Worm (Caenorhabditis elegans): Measurements from ENCODE around the gene nhr-205.

Gene nhr-205

ce11 chrV:10044735-10045134 lies 36.8 kb downstream of the nhr-205 start:
- TF ChIP-seq ztf-23 (GFP tag; IDR thresholded peaks at IDR 0.05) = no peak
- no peak for TF ChIP-seq med-1 (GFP tag; optimal IDR thresholded peaks at IDR 0.05; ENCODE audit: insufficient read depth)
- TF ChIP-seq klf-2 (GFP tag; conservative IDR thresholded peaks at IDR 0.05) = no peak
- no peak for TF ChIP-seq flt-1 (GFP tag; IDR thresholded peaks at IDR 0.05)
- no peak for TF ChIP-seq T22C8.4 (GFP tag; IDR thresholded peaks at IDR 0.05)
- no peak for TF ChIP-seq cog-1 (tag; optimal IDR thresholded peaks at IDR 0.05)
- TF ChIP-seq ref-1 (GFP tag; conservative IDR thresholded peaks at IDR 0.05) = no peak
- TF ChIP-seq ztf-29 (GFP tag; IDR thresholded peaks at IDR 0.05) = no peak
- no peak for TF ChIP-seq tab-1 (GFP tag; IDR thresholded peaks at IDR 0.05)

DNA sequence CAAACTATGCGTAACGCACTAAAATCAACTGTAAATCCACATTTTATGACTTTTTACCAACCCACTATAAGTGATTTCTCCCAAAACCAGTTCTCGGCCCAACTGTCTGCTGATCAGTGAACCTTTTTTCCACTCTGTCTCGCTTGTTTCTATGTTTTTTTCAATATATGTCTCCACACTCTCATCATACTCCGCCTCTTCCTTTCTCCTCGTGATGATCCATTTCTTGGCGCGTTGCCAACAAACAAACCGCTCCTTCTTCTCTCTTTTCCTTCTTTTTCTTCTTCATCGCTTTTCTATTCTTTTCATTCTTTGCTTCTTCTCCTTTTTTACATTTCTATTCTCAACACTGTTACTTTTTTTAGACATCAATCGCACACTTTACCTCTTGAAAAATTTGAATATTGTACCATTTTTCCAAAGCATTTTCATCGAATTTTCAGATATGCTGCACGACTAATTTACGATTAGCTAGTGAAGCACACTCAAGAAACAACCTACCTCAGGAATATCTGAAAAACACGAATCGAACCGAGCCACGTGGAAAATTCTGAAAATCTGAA lies 38.3 kb downstream of the nhr-205 start, which contains the start of gene T06E8.8:
T06E8.8 (plus strand) TSS at position 513 of the 563 bp plus-strand sequence.
- no peak for TF ChIP-seq klf-2 (GFP tag; conservative IDR thresholded peaks at IDR 0.05)
- no peak for TF ChIP-seq flt-1 (GFP tag; IDR thresholded peaks at IDR 0.05)
- no peak for TF ChIP-seq ref-1 (GFP tag; conservative IDR thresholded peaks at IDR 0.05)
- no peak for TF ChIP-seq ztf-29 (GFP tag; IDR thresholded peaks at IDR 0.05)
- TF ChIP-seq med-1 (GFP tag; optimal IDR thresholded peaks at IDR 0.05; ENCODE audit: insufficient read depth) = no peak
- TF ChIP-seq tab-1 (GFP tag; IDR thresholded peaks at IDR 0.05) = no peak
- no peak for TF ChIP-seq ztf-23 (GFP tag; IDR thresholded peaks at IDR 0.05)
- TF ChIP-seq T22C8.4 (GFP tag; IDR thresholded peaks at IDR 0.05) = no peak
- TF ChIP-seq cog-1 (tag; optimal IDR thresholded peaks at IDR 0.05) = no peak

DNA sequence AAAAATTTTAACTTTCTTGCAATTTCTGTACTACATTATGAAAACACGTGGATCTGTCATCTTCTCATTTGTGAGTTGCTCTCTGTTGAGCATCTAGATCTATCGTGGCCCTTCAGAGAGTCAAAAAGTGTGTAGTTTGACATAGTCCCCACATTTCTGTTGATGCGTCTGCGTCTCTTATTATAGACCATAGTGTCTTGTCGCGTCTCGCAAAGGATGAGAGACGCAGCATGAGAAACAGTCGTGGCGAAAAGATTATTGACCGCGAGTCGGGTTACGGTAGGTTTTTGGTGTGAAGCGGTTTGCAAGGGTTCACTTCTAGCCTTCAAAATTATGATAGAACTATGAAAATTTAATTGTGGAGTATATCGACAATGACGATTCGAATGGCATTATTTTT lies 39.3 kb downstream of the nhr-205 start:
- peak; percentile 50; the same call in 1 of the 2 replicates for TF ChIP-seq T22C8.4 (GFP tag; IDR thresholded peaks at IDR 0.05)
- no peak for TF ChIP-seq ztf-23 (GFP tag; IDR thresholded peaks at IDR 0.05)
- no peak for TF ChIP-seq med-1 (GFP tag; optimal IDR thresholded peaks at IDR 0.05; ENCODE audit: insufficient read depth)
- TF ChIP-seq ref-1 (GFP tag; conservative IDR thresholded peaks at IDR 0.05) = no peak
- TF ChIP-seq flt-1 (GFP tag; IDR thresholded peaks at IDR 0.05) = 0 out of 2 replicates have a peak, but pooled peaks have one; percentile 34
- no peak for TF ChIP-seq klf-2 (GFP tag; conservative IDR thresholded peaks at IDR 0.05)
- TF ChIP-seq cog-1 (tag; optimal IDR thresholded peaks at IDR 0.05) = peak; percentile 63
- TF ChIP-seq tab-1 (GFP tag; IDR thresholded peaks at IDR 0.05) = no peak
- TF ChIP-seq ztf-29 (GFP tag; IDR thresholded peaks at IDR 0.05) = no peak

ce11 chrV:10041484-10041883 lies 40.1 kb downstream of the nhr-205 start:
- TF ChIP-seq tab-1 (GFP tag; IDR thresholded peaks at IDR 0.05) = no peak
- no peak for TF ChIP-seq ztf-29 (GFP tag; IDR thresholded peaks at IDR 0.05)
- no peak for TF ChIP-seq klf-2 (GFP tag; conservative IDR thresholded peaks at IDR 0.05)
- no peak for TF ChIP-seq ref-1 (GFP tag; conservative IDR thresholded peaks at IDR 0.05)
- TF ChIP-seq T22C8.4 (GFP tag; IDR thresholded peaks at IDR 0.05) = no peak
- TF ChIP-seq flt-1 (GFP tag; IDR thresholded peaks at IDR 0.05) = no peak
- no peak for TF ChIP-seq med-1 (GFP tag; optimal IDR thresholded peaks at IDR 0.05; ENCODE audit: insufficient read depth)
- TF ChIP-seq ztf-23 (GFP tag; IDR thresholded peaks at IDR 0.05) = no peak
- TF ChIP-seq cog-1 (tag; optimal IDR thresholded peaks at IDR 0.05) = no peak

- TF ChIP-seq cog-1 (tag; optimal IDR thresholded peaks at IDR 0.05) (peak; percentile 29), flt-1 (GFP tag; IDR thresholded peaks at IDR 0.05) (0 out of 2 replicates have a peak, but pooled peaks have one; percentile 61), ztf-29 (GFP tag; IDR thresholded peaks at IDR 0.05) (no peak), T22C8.4 (GFP tag; IDR thresholded peaks at IDR 0.05) (no peak), ztf-23 (GFP tag; IDR thresholded peaks at IDR 0.05) (peak; percentile 60; the same call in 1 of the 2 replicates), klf-2 (GFP tag; conservative IDR thresholded peaks at IDR 0.05) (no peak), med-1 (GFP tag; optimal IDR thresholded peaks at IDR 0.05; ENCODE audit: insufficient read depth) (no peak), ref-1 (GFP tag; conservative IDR thresholded peaks at IDR 0.05) (no peak), tab-1 (GFP tag; IDR thresholded peaks at IDR 0.05) (0 out of 2 replicates have a peak, but pooled peaks have one; percentile 52)
Measured at ce11 chrV:10039837-10040236, 41.7 kb downstream of the nhr-205 start.

DNA sequence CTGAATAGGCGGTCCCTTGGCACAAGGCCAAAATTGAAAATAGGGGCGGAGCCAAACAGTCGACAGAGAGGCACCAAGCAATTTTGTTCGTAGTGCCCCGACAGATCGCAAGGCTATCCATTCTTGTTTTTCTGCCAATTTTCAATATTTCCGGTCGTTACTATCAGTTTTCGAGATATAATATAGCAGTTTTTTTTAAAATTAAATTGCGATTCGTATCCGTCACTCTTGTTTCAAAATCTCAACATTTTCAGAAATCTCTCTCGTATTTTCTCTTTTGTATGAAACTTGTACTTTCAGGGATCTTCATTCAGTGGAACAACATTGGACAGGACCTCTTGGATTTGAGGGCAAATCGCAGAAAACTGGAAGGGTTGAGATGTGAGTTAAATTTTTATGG lies 44.5 kb downstream of the nhr-205 start, which contains the start of gene F57A8.1:
F57A8.1 (plus strand) TSS at position 301 of the 400 bp plus-strand sequence.
- no peak for TF ChIP-seq med-1 (GFP tag; optimal IDR thresholded peaks at IDR 0.05; ENCODE audit: insufficient read depth)
- no peak for TF ChIP-seq klf-2 (GFP tag; conservative IDR thresholded peaks at IDR 0.05)
- TF ChIP-seq ztf-23 (GFP tag; IDR thresholded peaks at IDR 0.05) = no peak
- no peak for TF ChIP-seq tab-1 (GFP tag; IDR thresholded peaks at IDR 0.05)
- TF ChIP-seq T22C8.4 (GFP tag; IDR thresholded peaks at IDR 0.05) = no peak
- no peak for TF ChIP-seq cog-1 (tag; optimal IDR thresholded peaks at IDR 0.05)
- no peak for TF ChIP-seq flt-1 (GFP tag; IDR thresholded peaks at IDR 0.05)
- TF ChIP-seq ztf-29 (GFP tag; IDR thresholded peaks at IDR 0.05) = no peak
- no peak for TF ChIP-seq ref-1 (GFP tag; conservative IDR thresholded peaks at IDR 0.05)

DNA sequence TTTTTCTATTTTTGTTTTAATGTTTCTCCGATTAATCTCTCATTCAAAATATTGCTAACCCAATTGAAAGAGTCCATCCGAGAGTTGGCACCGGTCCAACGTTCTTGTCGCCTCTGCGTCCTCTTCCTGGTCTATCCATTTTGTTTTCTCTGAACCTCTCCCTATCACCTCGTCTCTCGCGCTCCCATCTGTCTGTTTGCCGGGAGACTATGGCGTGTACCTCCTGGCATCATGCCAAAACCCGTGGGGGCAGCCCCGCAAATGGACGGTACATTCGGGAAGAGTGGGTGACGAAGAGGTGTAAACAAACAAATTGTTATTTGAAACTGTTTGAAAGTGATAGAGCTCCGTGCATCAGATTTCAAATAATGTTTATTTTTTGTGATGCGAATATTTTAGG lies 45.3 kb downstream of the nhr-205 start, which contains the start of gene T06E8.2:
T06E8.2 (minus strand) TSS at position 139 of the 400 bp plus-strand sequence.
- TF ChIP-seq T22C8.4 (GFP tag; IDR thresholded peaks at IDR 0.05) (no peak), cog-1 (tag; optimal IDR thresholded peaks at IDR 0.05) (no peak), ztf-23 (GFP tag; IDR thresholded peaks at IDR 0.05) (no peak), flt-1 (GFP tag; IDR thresholded peaks at IDR 0.05) (0 out of 2 replicates have a peak, but pooled peaks have one; percentile 61)

- TF ChIP-seq ref-1 (GFP tag; conservative IDR thresholded peaks at IDR 0.05) = no peak
- TF ChIP-seq klf-2 (GFP tag; conservative IDR thresholded peaks at IDR 0.05) = no peak
- TF ChIP-seq med-1 (GFP tag; optimal IDR thresholded peaks at IDR 0.05; ENCODE audit: insufficient read depth) = no peak
- TF ChIP-seq tab-1 (GFP tag; IDR thresholded peaks at IDR 0.05) = no peak
- TF ChIP-seq ztf-29 (GFP tag; IDR thresholded peaks at IDR 0.05) = no peak
- TF ChIP-seq cog-1 (tag; optimal IDR thresholded peaks at IDR 0.05) = no peak
- TF ChIP-seq T22C8.4 (GFP tag; IDR thresholded peaks at IDR 0.05) = no peak
- TF ChIP-seq flt-1 (GFP tag; IDR thresholded peaks at IDR 0.05) = no peak
- no peak for TF ChIP-seq ztf-23 (GFP tag; IDR thresholded peaks at IDR 0.05)
Measured at ce11 chrV:10035586-10035985, 46.0 kb downstream of the nhr-205 start.

DNA sequence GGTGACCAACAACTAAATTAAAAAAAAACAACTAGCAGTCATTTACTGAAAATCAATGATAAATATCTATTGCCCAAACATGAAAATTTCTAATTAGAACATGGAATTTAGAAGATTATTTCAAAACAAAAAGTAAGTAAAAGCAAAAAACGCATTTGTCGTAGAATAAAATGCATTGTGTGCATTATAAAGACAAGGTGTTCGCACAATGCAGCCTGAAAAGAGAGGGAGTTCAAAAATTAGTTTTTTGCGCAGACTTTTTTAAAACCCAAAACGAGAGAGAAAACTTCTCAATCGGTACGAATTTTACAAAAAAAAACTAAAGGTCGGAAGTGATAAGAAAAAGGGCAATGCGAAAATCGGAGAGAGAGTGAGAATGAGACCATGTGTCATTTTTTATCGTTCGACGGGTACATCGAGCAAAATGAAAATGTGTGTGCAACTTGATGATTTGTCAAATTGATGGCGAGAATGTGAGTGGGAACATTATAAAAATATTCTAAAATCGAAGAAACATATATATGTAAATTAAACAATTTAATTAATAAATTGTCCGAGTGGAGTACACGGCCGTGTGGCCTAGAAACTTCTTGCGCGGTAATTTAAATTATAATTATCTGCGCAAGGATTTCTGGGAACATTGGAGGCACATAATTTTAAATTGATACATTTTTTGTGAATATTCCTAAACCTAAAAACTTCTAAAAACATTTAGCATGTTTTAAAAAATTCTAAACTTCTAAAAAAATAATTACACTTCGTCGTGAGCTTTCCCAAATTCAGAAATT lies 50.0 kb downstream of the nhr-205 start:
- TF ChIP-seq klf-2 (GFP tag; conservative IDR thresholded peaks at IDR 0.05) = no peak
- TF ChIP-seq ztf-23 (GFP tag; IDR thresholded peaks at IDR 0.05) = 0 out of 2 replicates have a peak, but pooled peaks have one; percentile 29

Measured in whole organism, midembryonic.